Fruit fly (Drosophila melanogaster) Kc167 (cell line): ENCODE data around the gene trp.

Source experiments
- Myc ChIP-seq: fragments of >200 bp; optimal IDR thresholded peaks from 2 replicates; lab custom pipeline; 2017; ENCODE audit warnings: missing external identifiers
- Sin3A ChIP-seq: fragments of >200 bp; optimal IDR thresholded peaks from 2 replicates; lab custom pipeline; 2018; ENCODE audit warnings: missing external identifiers
- h ChIP-seq: fragments of >200 bp; optimal IDR thresholded peaks from 3 replicates; lab custom pipeline; 2018; ENCODE audit warnings: missing external identifiers
- psq ChIP-seq: fragments of >200 bp; optimal IDR thresholded peaks from 2 replicates; lab custom pipeline; 2017; ENCODE audit warnings: missing external identifiers
- ttk ChIP-seq: sonication (Bioruptor generic); optimal IDR thresholded peaks from 2 replicates; lab custom pipeline; 2017; ENCODE audit warnings: missing external identifiers

DNA sequence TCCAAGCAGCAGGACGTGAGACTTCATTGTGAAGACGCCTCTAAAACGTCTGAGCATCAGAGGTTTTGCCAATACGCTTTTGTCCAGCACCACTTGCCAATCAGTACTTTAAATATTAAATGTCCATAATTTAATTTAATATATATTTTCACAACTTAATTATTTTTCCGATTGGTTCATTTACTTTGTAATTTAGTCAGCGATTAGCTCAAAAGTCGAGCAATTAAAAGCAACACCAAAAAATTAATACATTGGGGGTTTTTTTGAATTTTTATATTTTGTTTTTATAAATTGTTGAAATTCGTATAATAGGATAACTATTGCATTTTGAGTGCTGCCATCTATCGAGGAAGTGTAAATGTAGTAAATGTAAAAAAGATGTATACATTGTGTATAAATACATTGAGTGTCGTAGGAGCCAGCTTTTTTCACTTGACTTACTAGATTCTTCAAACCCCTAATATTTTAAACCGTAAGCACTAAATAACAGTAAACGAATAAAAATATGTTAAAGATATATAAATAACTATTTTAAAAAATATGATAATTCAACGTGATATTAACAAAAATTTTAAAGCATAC is 16.2 kb downstream of the trp start, which contains the start of gene CG15517:
- TF ChIP-seq psq (lab: Kevin White, UChicago) (no peak), Sin3A (lab: Kevin White, UChicago) (no peak), Myc (lab: Kevin White, UChicago) (no peak), h (no peak), ttk (lab: Kevin White, UChicago) (no peak)
